Worm (Caenorhabditis elegans) whole organism, L2 larva: ENCODE measurements around the gene prmt-1.
"Not testable (repeated sequence)": the region's sequence is repeated elsewhere in the genome, so short reads cannot be mapped to it uniquely, and the experiment has no call there.

ENCODE experiments used
- C34F6.9 ChIP-seq: fragments of 150-350 bp; optimal IDR thresholded peaks from 2 replicates; lab custom pipeline; 2014; ENCODE audit warnings: missing biosample characterization, missing genetic modification characterization
- ZK546.5 ChIP-seq: sonication (generic microtip); optimal IDR thresholded peaks from 2 replicates; lab custom pipeline; 2017; ENCODE audit warnings: missing biosample characterization, missing genetic modification characterization
- alr-1 ChIP-seq: fragments of 150-350 bp; optimal IDR thresholded peaks from 2 replicates; lab custom pipeline; 2014; ENCODE audit warnings: missing biosample characterization, missing genetic modification characterization
- ama-1 ChIP-seq: fragments of 150-350 bp; optimal IDR thresholded peaks from 2 replicates; lab custom pipeline; 2018; ENCODE audit warnings: inconsistent platforms
- ceh-16 ChIP-seq: fragments of 150-350 bp; optimal IDR thresholded peaks from 2 replicates; lab custom pipeline; 2014; ENCODE audit warnings: missing biosample characterization, missing genetic modification characterization
- ceh-82 ChIP-seq: fragments of 150-350 bp; optimal IDR thresholded peaks from 2 replicates; lab custom pipeline; 2014; ENCODE audit warnings: missing biosample characterization, missing genetic modification characterization
- crh-2 ChIP-seq: sonication (generic microtip); optimal IDR thresholded peaks from 2 replicates; lab custom pipeline; 2017; ENCODE audit warnings: missing biosample characterization, missing genetic modification characterization
- egl-27 ChIP-seq: sonication (generic microtip); optimal IDR thresholded peaks from 3 replicates; lab custom pipeline; 2017; ENCODE audit warnings: missing biosample characterization, missing genetic modification reagents, missing genetic modification characterization
- elt-1 ChIP-seq: fragments of 150-350 bp; optimal IDR thresholded peaks from 2 replicates; lab custom pipeline; 2014; ENCODE audit warnings: missing biosample characterization, missing genetic modification characterization
- elt-3 ChIP-seq: sonication (generic microtip); optimal IDR thresholded peaks from 2 replicates; lab custom pipeline; 2017; ENCODE audit warnings: missing biosample characterization, missing genetic modification characterization
- fos-1 ChIP-seq: fragments of 150-350 bp; optimal IDR thresholded peaks from 2 replicates; lab custom pipeline; 2014; ENCODE audit warnings: missing biosample characterization, missing genetic modification characterization
- gmeb-1 ChIP-seq: fragments of 150-350 bp; optimal IDR thresholded peaks from 2 replicates; lab custom pipeline; 2014; ENCODE audit warnings: missing biosample characterization, missing genetic modification characterization
- lin-11 ChIP-seq: fragments of 150-350 bp; sonication (generic microtip); optimal IDR thresholded peaks from 2 replicates; lab custom pipeline; 2014; ENCODE audit warnings: missing biosample characterization, missing genetic modification characterization, inconsistent platforms, mixed read lengths
- lin-13 ChIP-seq: fragments of 150-350 bp; optimal IDR thresholded peaks from 2 replicates; lab custom pipeline; 2014; ENCODE audit warnings: missing biosample characterization, missing genetic modification reagents, missing genetic modification characterization
- lin-39 ChIP-seq: fragments of 150-350 bp; optimal IDR thresholded peaks from 2 replicates; lab custom pipeline; 2014; ENCODE audit warnings: missing biosample characterization, missing genetic modification reagents, missing genetic modification characterization
- lsy-2 ChIP-seq, 2 experiments: fragments of 150-350 bp in 1 of 2; sonication (generic microtip) in 1 of 2; optimal IDR thresholded peaks; 2 replicates each; lab custom pipeline; 2014 to 2017; ENCODE audit warnings: missing biosample characterization in 2 of 2, missing genetic modification characterization in 2 of 2
- mbf-1 ChIP-seq: sonication (generic microtip); optimal IDR thresholded peaks from 2 replicates; lab custom pipeline; 2017; ENCODE audit warnings: missing biosample characterization, missing genetic modification characterization
- nhr-129 ChIP-seq: fragments of 150-350 bp; optimal IDR thresholded peaks from 2 replicates; lab custom pipeline; 2014; ENCODE audit warnings: missing biosample characterization, missing genetic modification characterization
- nhr-23 ChIP-seq: fragments of 150-350 bp; optimal IDR thresholded peaks from 2 replicates; lab custom pipeline; 2014; ENCODE audit warnings: missing biosample characterization, missing genetic modification reagents, missing genetic modification characterization
- nhr-237 ChIP-seq: fragments of 150-350 bp; optimal IDR thresholded peaks from 2 replicates; lab custom pipeline; 2014; ENCODE audit warnings: missing biosample characterization, missing genetic modification characterization
- nhr-25 ChIP-seq: fragments of 150-350 bp; sonication (generic microtip); optimal IDR thresholded peaks from 3 replicates; lab custom pipeline; 2014; ENCODE audit warnings: missing biosample characterization, missing genetic modification characterization
- nhr-77 ChIP-seq: fragments of 150-350 bp; optimal IDR thresholded peaks from 2 replicates; lab custom pipeline; 2014; ENCODE audit warnings: missing biosample characterization, missing genetic modification characterization
- peb-1 ChIP-seq: fragments of 150-350 bp; optimal IDR thresholded peaks from 2 replicates; lab custom pipeline; 2014; ENCODE audit warnings: missing biosample characterization, missing genetic modification characterization
- sem-4 ChIP-seq: fragments of 150-350 bp; optimal IDR thresholded peaks from 2 replicates; lab custom pipeline; 2014; ENCODE audit warnings: missing biosample characterization, missing genetic modification reagents, missing genetic modification characterization
- skn-1 ChIP-seq: sonication (generic microtip); optimal IDR thresholded peaks from 2 replicates; lab custom pipeline; 2017; ENCODE audit warnings: missing biosample characterization, missing genetic modification characterization
- sma-3 ChIP-seq: sonication (generic microtip); optimal IDR thresholded peaks from 2 replicates; lab custom pipeline; 2016; ENCODE audit warnings: missing genetic modification reagents, missing genetic modification characterization, missing compliant biosample characterization
- snpc-4 ChIP-seq: fragments of 150-350 bp; optimal IDR thresholded peaks from 2 replicates; lab custom pipeline; 2014; ENCODE audit warnings: missing biosample characterization, missing genetic modification characterization
- unc-39 ChIP-seq: fragments of 150-350 bp; optimal IDR thresholded peaks from 2 replicates; lab custom pipeline; 2014; ENCODE audit warnings: missing biosample characterization, missing genetic modification characterization
- zag-1 ChIP-seq: fragments of 150-350 bp; optimal IDR thresholded peaks from 2 replicates; lab custom pipeline; 2014; ENCODE audit warnings: missing biosample characterization, missing genetic modification characterization
- ztf-11 ChIP-seq: sonication (generic microtip); optimal IDR thresholded peaks from 2 replicates; lab custom pipeline; 2017; ENCODE audit warnings: missing biosample characterization, missing genetic modification characterization
- ztf-4 ChIP-seq: fragments of 150-350 bp; optimal IDR thresholded peaks from 2 replicates; lab custom pipeline; 2014; ENCODE audit warnings: missing biosample characterization, missing genetic modification characterization

Gene prmt-1

ce11 chrV:20317442-20317841 lies 47.9 kb upstream of the prmt-1 start, which contains the start of gene Y113G7C.1:
Y113G7C.1 (plus strand) TSS chrV:20317742.
- TF ChIP-seq elt-3 (tag; lab: Kevin White, UChicago) (no peak), alr-1 (tag; lab: Kevin White, UChicago) (no peak), skn-1 (tag; lab: Kevin White, UChicago) (no peak)

ce11 chrV:20311519-20311918 lies 42.0 kb upstream of the prmt-1 start, which contains the start of gene clec-262:
clec-262 (plus strand) TSS chrV:20311819.
- no peak for TF ChIP-seq gmeb-1
- no peak for TF ChIP-seq nhr-25

ce11 chrV:20310575-20310974 lies 41.1 kb upstream of the prmt-1 start, which contains the start of gene ZC15.10:
ZC15.10 (plus strand) TSS chrV:20310736.
- TF ChIP-seq crh-2 (tag; lab: Kevin White, UChicago) (no peak), ztf-11 (tag; lab: Kevin White, UChicago) (no peak), ZK546.5 (tag; lab: Kevin White, UChicago) (no peak), ztf-4 (tag; lab: Kevin White, UChicago) (no peak), C34F6.9 (no peak), ama-1 (lab: Kevin White, UChicago) (no peak), lsy-2 (tag; optimal IDR thresholded peaks at IDR 0.05; lab: Kevin White, UChicago) (no peak)

ce11 chrV:20305803-20306202 lies 36.3 kb upstream of the prmt-1 start, which contains the start of gene ZC15.1:
ZC15.1 (plus strand) TSS chrV:20306103.
- TF ChIP-seq gmeb-1 (no peak), unc-39 (tag; lab: Kevin White, UChicago) (no peak), nhr-129 (no peak), fos-1 (no peak), mbf-1 (tag; lab: Kevin White, UChicago) (no peak), lin-13 (no peak)

ce11 chrV:20303288-20303687 lies 33.8 kb upstream of the prmt-1 start, which contains the start of gene ZC15.3:
ZC15.3 (plus strand) TSS chrV:20303588.
- TF ChIP-seq ceh-82 (tag; lab: Kevin White, UChicago); nhr-25; skn-1 (tag; lab: Kevin White, UChicago): not testable (repeated sequence)

- TF ChIP-seq mbf-1 (tag; lab: Kevin White, UChicago) (no peak), lin-11 (tag; lab: Kevin White, UChicago) (no peak), ztf-11 (tag; lab: Kevin White, UChicago) (no peak), elt-3 (tag; lab: Kevin White, UChicago) (no peak), lin-39 (no peak), C34F6.9 (no peak), lsy-2 (tag; optimal IDR thresholded peaks at IDR 0.05; lab: Kevin White, UChicago) (no peak), peb-1 (tag; lab: Kevin White, UChicago) (no peak)
- TF ChIP-seq, all 48 proteins: peak for 0
Observed at ce11 chrV:20297650-20298049, 28.1 kb upstream of the prmt-1 start, which contains the start of gene ZC15.5. ZC15.5 (plus strand) TSS chrV:20297950.

- no peak for TF ChIP-seq ceh-82 (tag; lab: Kevin White, UChicago)
Observed at ce11 chrV:20294388-20294787, 24.9 kb upstream of the prmt-1 start, which contains the start of gene clec-261. clec-261 (minus strand) TSS chrV:20294488.

- no peak for TF ChIP-seq sma-3 (GFP tag; lab: Kevin White, UChicago)
- no peak for TF ChIP-seq lin-39
- no peak for TF ChIP-seq fos-1
- TF ChIP-seq ztf-11 (tag; lab: Kevin White, UChicago) = no peak
- no peak for TF ChIP-seq nhr-77
- TF ChIP-seq nhr-129 = no peak
- TF ChIP-seq nhr-23 = no peak
- no peak for TF ChIP-seq ztf-4 (tag; lab: Kevin White, UChicago)
- no peak for TF ChIP-seq egl-27 (tag; lab: Kevin White, UChicago)
- no peak for TF ChIP-seq sem-4 (tag; lab: Kevin White, UChicago)
- TF ChIP-seq lin-13 = no peak
- TF ChIP-seq snpc-4 (tag; lab: Kevin White, UChicago) = no peak
- no peak for TF ChIP-seq ceh-16 (tag; lab: Kevin White, UChicago)
- TF ChIP-seq nhr-237 (tag; lab: Kevin White, UChicago) = no peak
- TF ChIP-seq C34F6.9 = no peak
- no peak for TF ChIP-seq zag-1 (tag; lab: Kevin White, UChicago)
- TF ChIP-seq elt-1 (tag; lab: Kevin White, UChicago) = no peak
Observed at ce11 chrV:20289317-20289716, 19.8 kb upstream of the prmt-1 start, which contains the start of gene mlt-4. mlt-4 (minus strand) TSS chrV:20289417.
